Fruit fly (Drosophila melanogaster): ENCODE data around the gene ppk19.

The ppk19 gene

DNA sequence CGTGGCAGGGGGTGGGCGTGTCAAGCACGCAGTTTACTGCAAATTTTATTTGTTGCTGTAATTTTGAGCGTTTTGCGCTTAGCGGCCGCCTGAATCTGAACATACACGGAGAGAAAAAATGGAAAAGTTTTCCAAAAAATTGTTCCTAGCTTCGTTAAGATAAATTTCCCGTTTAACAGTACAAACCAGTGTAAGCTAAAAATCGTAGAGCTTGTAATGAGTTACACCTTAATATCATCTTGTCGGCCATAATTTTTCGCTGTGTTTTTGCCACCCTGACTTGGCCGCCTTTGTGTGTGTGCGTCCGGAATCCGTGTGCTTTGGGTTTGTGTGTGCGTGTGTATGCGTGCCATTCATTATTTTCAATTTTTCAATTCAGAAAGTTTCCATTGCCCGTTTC, 20.8 kb upstream of the ppk19 start (continued):
- TF ChIP-seq Hey (tag; optimal IDR thresholded peaks at IDR 0.05) (no peak), sim (GFP tag; IDR thresholded peaks at IDR 0.05) (no peak), Ets65A (GFP tag) (peak; percentile 50), croc (GFP tag; conservative IDR thresholded peaks at IDR 0.05) (no peak), Lim3 (GFP tag; IDR thresholded peaks at IDR 0.05) (no peak), CG15601 (tag; optimal IDR thresholded peaks at IDR 0.05) (no peak), mld (GFP tag; IDR thresholded peaks at IDR 0.05; ENCODE audit: partially characterized antibody) (no peak), Hr39 (optimal IDR thresholded peaks at IDR 0.05) (no peak), sisA (GFP tag; IDR thresholded peaks at IDR 0.05) (peak; percentile 22; the same call in 1 of the 2 replicates), CG4404 (GFP tag; IDR thresholded peaks at IDR 0.05) (peak; percentile 22; the same call in 1 of the 2 replicates), HLHmδ (GFP tag; optimal IDR thresholded peaks at IDR 0.05) (no peak), Dad (GFP tag; optimal IDR thresholded peaks at IDR 0.05) (no peak), TFAM (GFP tag; optimal IDR thresholded peaks at IDR 0.05) (no peak), CG7271 (tag; optimal IDR thresholded peaks at IDR 0.05) (no peak), CG12299 (tag; optimal IDR thresholded peaks at IDR 0.05) (no peak), wek (GFP tag; optimal IDR thresholded peaks at IDR 0.05) (no peak), Sox100B (GFP tag; optimal IDR thresholded peaks at IDR 0.05) (no peak), CG7839 (tag; optimal IDR thresholded peaks at IDR 0.05) (peak; percentile 47), chm (GFP tag; IDR thresholded peaks at IDR 0.05) (no peak), dmrt11E (tag; optimal IDR thresholded peaks at IDR 0.05) (no peak), CG17802 (tag; optimal IDR thresholded peaks at IDR 0.05) (no peak), scrt (GFP tag; optimal IDR thresholded peaks at IDR 0.05) (peak; percentile 41), CoRest (tag; optimal IDR thresholded peaks at IDR 0.05) (peak; percentile 31), esg (GFP tag; conservative IDR thresholded peaks at IDR 0.05) (no peak; the same call in 1 of the 2 replicates), maf-S (GFP tag; optimal IDR thresholded peaks at IDR 0.05) (no peak), ci (GFP tag; IDR thresholded peaks at IDR 0.05) (peak; percentile 58; the same call in 1 of the 3 replicates), btn (GFP tag; optimal IDR thresholded peaks at IDR 0.05) (no peak), CG8281 (tag; optimal IDR thresholded peaks at IDR 0.05) (no peak), tin (GFP tag; optimal IDR thresholded peaks at IDR 0.05) (no peak), CG3065 (GFP tag; optimal IDR thresholded peaks at IDR 0.05) (no peak), CG2129 (GFP tag; IDR thresholded peaks at IDR 0.05; ENCODE audit: partially characterized antibody) (no peak), CG7357 (GFP tag; IDR thresholded peaks at IDR 0.05) (no peak), nom (GFP tag; optimal IDR thresholded peaks at IDR 0.05) (no peak), HHEX (GFP tag; optimal IDR thresholded peaks at IDR 0.05) (peak; percentile 29), CG31224 (GFP tag; IDR thresholded peaks at IDR 0.05) (no peak), CG6654 (GFP tag; optimal IDR thresholded peaks at IDR 0.05) (no peak), CG10959 (GFP tag; IDR thresholded peaks at IDR 0.05) (no peak), CG17829 (tag; optimal IDR thresholded peaks at IDR 0.05) (no peak), Neu2 (GFP tag; optimal IDR thresholded peaks at IDR 0.05; ENCODE audit: borderline replicate concordance) (no peak), CG6854 (GFP tag; optimal IDR thresholded peaks at IDR 0.05) (peak; percentile 20), CG33557 (GFP tag; optimal IDR thresholded peaks at IDR 0.05) (no peak), mirr (GFP tag; optimal IDR thresholded peaks at IDR 0.05) (no peak), Xbp1 (GFP tag; optimal IDR thresholded peaks at IDR 0.05) (peak; percentile 54), slou (GFP tag; optimal IDR thresholded peaks at IDR 0.05) (no peak), CG18764 (GFP tag; optimal IDR thresholded peaks at IDR 0.05) (no peak), Kr (GFP tag; optimal IDR thresholded peaks at IDR 0.05) (no peak), ftz-f1 (GFP tag; optimal IDR thresholded peaks at IDR 0.05) (no peak), PHDP (tag; optimal IDR thresholded peaks at IDR 0.05) (peak; percentile 20), z (GFP tag; IDR thresholded peaks at IDR 0.05) (no peak), CG9876 (GFP tag; optimal IDR thresholded peaks at IDR 0.05) (no peak), gro (GFP tag; optimal IDR thresholded peaks at IDR 0.05) (no peak), cad (GFP tag; optimal IDR thresholded peaks at IDR 0.05) (no peak)

Data from whole organism, embryonic.